Worm (Caenorhabditis elegans): Measurements from ENCODE around the gene F43C11.2.

DNA sequence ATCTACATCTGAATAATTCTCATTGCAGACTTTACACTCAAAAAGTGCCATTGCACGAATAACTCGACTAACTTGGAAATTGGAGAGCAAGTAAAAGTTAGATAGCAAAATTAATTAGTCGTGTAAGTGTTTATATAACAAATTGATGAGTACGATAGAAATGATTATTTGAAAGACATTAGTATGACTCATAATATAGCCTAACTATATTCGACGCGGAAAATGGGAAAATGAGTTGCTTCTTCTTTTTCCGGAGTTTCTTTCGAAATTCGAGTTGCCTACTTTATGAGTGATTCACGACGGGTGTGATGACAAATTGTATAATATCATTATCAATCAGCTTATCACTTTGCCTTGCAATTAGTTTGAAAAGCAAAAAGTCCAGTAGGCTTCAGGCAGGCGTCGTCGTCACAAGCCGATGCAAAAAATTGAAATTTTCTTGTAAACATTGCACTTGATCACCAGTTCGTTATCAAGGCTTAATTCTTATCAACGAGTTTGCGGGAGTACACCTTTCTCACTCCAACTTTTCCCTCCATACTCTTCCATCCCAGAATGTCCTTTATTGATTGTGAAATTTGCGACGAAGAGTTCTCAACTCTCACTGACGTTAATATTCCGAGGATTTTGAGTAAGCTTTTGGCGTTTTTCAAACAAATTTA is 31.6 kb upstream of the F43C11.2 start, which contains the start of the genes ZK1240.6 and ZK1240.2:
- TF ChIP-seq dao-5 (tag; optimal IDR thresholded peaks at IDR 0.05), result no peak
- no peak for TF ChIP-seq him-1 (tag; optimal IDR thresholded peaks at IDR 0.05)
- no peak for TF ChIP-seq W03F9.2 (tag; optimal IDR thresholded peaks at IDR 0.05)

All from whole organism, L4/young adult.